Fruit fly (Drosophila melanogaster): ENCODE data around the gene SP1029.

DNA sequence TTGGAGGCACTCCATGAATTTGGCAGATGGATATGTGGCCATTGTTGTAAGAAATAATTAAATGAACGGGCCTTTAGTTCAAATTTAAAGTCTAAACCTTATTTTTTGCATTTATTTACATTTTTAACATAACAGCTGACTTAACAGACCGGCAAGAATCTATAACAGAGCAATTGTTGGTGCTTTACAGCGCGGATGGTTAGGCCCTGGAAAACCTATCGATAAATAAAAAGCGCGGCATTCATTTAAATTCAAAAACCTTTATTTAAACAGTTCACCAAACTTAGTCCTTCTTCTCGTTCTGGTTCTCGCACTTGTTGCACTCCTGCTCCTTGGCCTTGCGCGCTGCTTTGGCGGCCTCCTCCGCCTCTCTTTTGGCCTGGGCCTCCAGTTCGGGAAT is 47.8 kb downstream of the SP1029 start, which contains the start of gene Mesh1:
- TF ChIP-seq CG8478 (optimal IDR thresholded peaks at IDR 0.05), result peak; percentile 5
- TF ChIP-seq CTCF (optimal IDR thresholded peaks at IDR 0.05), result no peak

Measured in S2 (cell line).